Worm (Caenorhabditis elegans): ENCODE data around the gene T01D3.3.

T01D3.3 gene

DNA sequence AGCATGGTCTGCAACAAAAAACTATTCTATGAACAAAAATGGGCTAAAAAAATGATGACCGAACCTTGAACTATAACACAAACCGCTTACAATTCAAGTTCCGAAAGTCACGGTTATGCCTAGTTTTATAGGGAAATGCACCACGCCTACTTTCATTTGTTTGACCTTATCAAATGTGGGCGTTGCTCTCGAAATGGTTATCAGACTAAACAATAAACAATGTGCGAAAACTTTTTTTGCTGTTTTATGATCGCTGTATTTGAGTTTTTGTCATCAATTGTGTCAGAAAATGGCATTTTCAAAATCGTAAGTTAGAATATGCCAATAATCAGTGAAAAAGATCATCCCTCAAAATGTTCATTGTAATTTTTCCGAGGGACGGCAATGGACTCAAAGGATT lies 32.1 kb downstream of the T01D3.3 start, which contains the start of gene F35E12.6:
Gene F35E12.6 (minus strand): TSS at position 101 of the 400 bp plus-strand sequence.
- TF ChIP-seq flt-1 (GFP tag; IDR thresholded peaks at IDR 0.05) (no peak), tra-4 (tag; optimal IDR thresholded peaks at IDR 0.05) (no peak), hmg-4 (GFP tag; optimal IDR thresholded peaks at IDR 0.05) (no peak), tbx-11 (GFP tag; IDR thresholded peaks at IDR 0.05) (no peak), ama-1 (optimal IDR thresholded peaks at IDR 0.05) (no peak), ceh-36 (tag; optimal IDR thresholded peaks at IDR 0.05) (no peak), scrt-1 (GFP tag; IDR thresholded peaks at IDR 0.05) (no peak), F13C5.2 (tag; optimal IDR thresholded peaks at IDR 0.05) (no peak), tbx-37 (GFP tag; conservative IDR thresholded peaks at IDR 0.05) (no peak), hnd-1 (tag; optimal IDR thresholded peaks at IDR 0.05) (no peak), aly-1 (tag; optimal IDR thresholded peaks at IDR 0.05) (no peak), B0310.2 (tag; optimal IDR thresholded peaks at IDR 0.05) (no peak), sea-1 (GFP tag; conservative IDR thresholded peaks at IDR 0.05) (no peak)

ce11 chrV:13738374-13738773 lies 34.3 kb downstream of the T01D3.3 start, which contains the start of gene irg-5:
TSS of gene irg-5 (minus strand) at chrV:13738474.
- no peak for TF ChIP-seq sea-1 (GFP tag; conservative IDR thresholded peaks at IDR 0.05)
- no peak for TF ChIP-seq B0310.2 (tag; optimal IDR thresholded peaks at IDR 0.05)
- TF ChIP-seq hnd-1 (tag; optimal IDR thresholded peaks at IDR 0.05) = no peak
- TF ChIP-seq ets-7 (tag; optimal IDR thresholded peaks at IDR 0.05) = no peak
- no peak for TF ChIP-seq hmg-4 (GFP tag; optimal IDR thresholded peaks at IDR 0.05)
- no peak for TF ChIP-seq ama-1 (optimal IDR thresholded peaks at IDR 0.05)
- TF ChIP-seq F13C5.2 (tag; optimal IDR thresholded peaks at IDR 0.05) = no peak
- TF ChIP-seq tbx-11 (GFP tag; IDR thresholded peaks at IDR 0.05) = no peak
- TF ChIP-seq scrt-1 (GFP tag; IDR thresholded peaks at IDR 0.05) = no peak
- no peak for TF ChIP-seq aly-1 (tag; optimal IDR thresholded peaks at IDR 0.05)
- no peak for TF ChIP-seq flt-1 (GFP tag; IDR thresholded peaks at IDR 0.05)
- TF ChIP-seq hmbx-1 (tag; optimal IDR thresholded peaks at IDR 0.05) = no peak
- TF ChIP-seq ceh-13 (GFP tag; optimal IDR thresholded peaks at IDR 0.05) = no peak
- no peak for TF ChIP-seq tra-4 (tag; optimal IDR thresholded peaks at IDR 0.05)
- no peak for TF ChIP-seq pes-1 (GFP tag; IDR thresholded peaks at IDR 0.05)
- TF ChIP-seq tbx-37 (GFP tag; conservative IDR thresholded peaks at IDR 0.05) = no peak
- TF ChIP-seq ceh-36 (tag; optimal IDR thresholded peaks at IDR 0.05) = no peak

DNA sequence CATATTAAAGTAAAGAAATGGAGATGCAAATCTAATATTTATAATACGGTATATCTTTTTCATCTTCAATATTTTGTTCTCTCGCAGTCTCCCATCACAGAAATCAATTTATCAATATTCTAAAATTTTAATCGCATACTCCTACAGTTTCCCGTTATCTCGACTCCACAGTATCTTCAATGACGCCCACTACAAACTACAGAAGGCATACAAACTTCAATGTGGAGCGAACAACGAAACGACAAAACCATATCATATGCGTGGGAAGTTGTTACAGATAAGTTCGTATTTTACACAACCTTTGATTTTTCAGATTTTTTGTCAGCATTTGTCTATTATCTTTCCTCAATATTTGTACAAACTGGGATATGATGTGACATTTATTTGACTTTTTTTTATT lies 35.8 kb downstream of the T01D3.3 start:
- no peak for TF ChIP-seq B0310.2 (tag; optimal IDR thresholded peaks at IDR 0.05)
- TF ChIP-seq ceh-13 (GFP tag; optimal IDR thresholded peaks at IDR 0.05) = no peak
- no peak for TF ChIP-seq hnd-1 (tag; optimal IDR thresholded peaks at IDR 0.05)
- no peak for TF ChIP-seq flt-1 (GFP tag; IDR thresholded peaks at IDR 0.05)
- no peak for TF ChIP-seq ama-1 (optimal IDR thresholded peaks at IDR 0.05)
- no peak for TF ChIP-seq hmbx-1 (tag; optimal IDR thresholded peaks at IDR 0.05)
- no peak for TF ChIP-seq aly-1 (tag; optimal IDR thresholded peaks at IDR 0.05)
- no peak for TF ChIP-seq hmg-4 (GFP tag; optimal IDR thresholded peaks at IDR 0.05)
- TF ChIP-seq pes-1 (GFP tag; IDR thresholded peaks at IDR 0.05) = no peak
- TF ChIP-seq tra-4 (tag; optimal IDR thresholded peaks at IDR 0.05) = no peak
- no peak for TF ChIP-seq ceh-36 (tag; optimal IDR thresholded peaks at IDR 0.05)
- no peak for TF ChIP-seq F13C5.2 (tag; optimal IDR thresholded peaks at IDR 0.05)
- no peak for TF ChIP-seq tbx-37 (GFP tag; conservative IDR thresholded peaks at IDR 0.05)
- TF ChIP-seq scrt-1 (GFP tag; IDR thresholded peaks at IDR 0.05) = no peak
- no peak for TF ChIP-seq ets-7 (tag; optimal IDR thresholded peaks at IDR 0.05)

DNA sequence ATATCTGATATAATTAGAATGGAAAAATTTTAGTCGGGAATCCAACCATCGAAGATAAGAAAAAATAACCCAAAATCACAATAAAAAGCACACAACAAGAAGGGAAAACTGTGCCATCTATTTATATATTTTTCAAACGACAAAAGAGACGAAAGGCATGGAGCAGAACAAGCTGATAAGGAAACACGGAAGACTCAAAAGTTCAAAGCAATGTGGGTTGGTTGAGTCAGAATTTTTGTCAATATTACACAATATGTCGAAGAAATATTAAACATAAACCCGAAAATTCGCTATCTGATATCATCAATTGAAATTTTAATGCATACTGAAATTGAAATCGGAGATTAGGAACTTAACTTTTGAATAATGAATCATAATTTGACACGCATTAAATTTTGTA lies 40.8 kb downstream of the T01D3.3 start, which contains the start of gene F35E12.9:
Gene F35E12.9 (minus strand): TSS at position 227 of the 400 bp plus-strand sequence.
- TF ChIP-seq scrt-1 (GFP tag; IDR thresholded peaks at IDR 0.05) (no peak), ceh-36 (tag; optimal IDR thresholded peaks at IDR 0.05) (no peak), flt-1 (GFP tag; IDR thresholded peaks at IDR 0.05) (no peak), B0310.2 (tag; optimal IDR thresholded peaks at IDR 0.05) (no peak), ceh-13 (GFP tag; optimal IDR thresholded peaks at IDR 0.05) (no peak), sea-1 (GFP tag; conservative IDR thresholded peaks at IDR 0.05) (no peak), hnd-1 (tag; optimal IDR thresholded peaks at IDR 0.05) (no peak), tbx-37 (GFP tag; conservative IDR thresholded peaks at IDR 0.05) (no peak), ets-7 (tag; optimal IDR thresholded peaks at IDR 0.05) (no peak), F13C5.2 (tag; optimal IDR thresholded peaks at IDR 0.05) (no peak), pes-1 (GFP tag; IDR thresholded peaks at IDR 0.05) (no peak), ama-1 (optimal IDR thresholded peaks at IDR 0.05) (no peak), hmbx-1 (tag; optimal IDR thresholded peaks at IDR 0.05) (no peak), tbx-11 (GFP tag; IDR thresholded peaks at IDR 0.05) (no peak)

DNA sequence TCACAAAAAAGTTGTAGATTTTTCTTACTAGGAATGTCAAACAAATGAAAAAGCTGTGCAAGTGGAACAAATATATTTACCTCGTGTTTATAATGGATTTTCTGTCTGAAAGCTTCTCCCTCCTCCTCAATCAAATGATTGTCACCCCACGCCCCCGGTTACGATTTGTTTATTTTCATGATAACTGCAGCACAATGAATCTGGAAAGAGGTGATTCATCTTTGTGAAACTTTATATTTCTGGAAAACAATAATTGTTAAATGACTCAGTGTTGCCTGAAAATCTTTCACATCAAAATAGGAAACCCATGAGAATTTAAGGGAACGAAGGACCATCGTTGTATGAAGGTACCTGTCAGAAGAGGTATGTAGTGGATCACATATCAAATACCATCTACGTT lies 44.6 kb downstream of the T01D3.3 start, which contains the start of gene F35E12.10:
Gene F35E12.10 (minus strand): TSS at position 101 of the 400 bp plus-strand sequence.
- TF ChIP-seq F13C5.2 (tag; optimal IDR thresholded peaks at IDR 0.05) (no peak), tra-4 (tag; optimal IDR thresholded peaks at IDR 0.05) (no peak), hnd-1 (tag; optimal IDR thresholded peaks at IDR 0.05) (no peak), hmg-4 (GFP tag; optimal IDR thresholded peaks at IDR 0.05) (no peak), ceh-13 (GFP tag; optimal IDR thresholded peaks at IDR 0.05) (no peak), flt-1 (GFP tag; IDR thresholded peaks at IDR 0.05) (no peak), tbx-37 (GFP tag; conservative IDR thresholded peaks at IDR 0.05) (no peak), aly-1 (tag; optimal IDR thresholded peaks at IDR 0.05) (no peak), pes-1 (GFP tag; IDR thresholded peaks at IDR 0.05) (no peak), tbx-11 (GFP tag; IDR thresholded peaks at IDR 0.05) (no peak), sea-1 (GFP tag; conservative IDR thresholded peaks at IDR 0.05) (no peak), ceh-36 (tag; optimal IDR thresholded peaks at IDR 0.05) (no peak), ets-7 (tag; optimal IDR thresholded peaks at IDR 0.05) (no peak), ama-1 (optimal IDR thresholded peaks at IDR 0.05) (no peak), hmbx-1 (tag; optimal IDR thresholded peaks at IDR 0.05) (no peak), B0310.2 (tag; optimal IDR thresholded peaks at IDR 0.05) (no peak)

DNA sequence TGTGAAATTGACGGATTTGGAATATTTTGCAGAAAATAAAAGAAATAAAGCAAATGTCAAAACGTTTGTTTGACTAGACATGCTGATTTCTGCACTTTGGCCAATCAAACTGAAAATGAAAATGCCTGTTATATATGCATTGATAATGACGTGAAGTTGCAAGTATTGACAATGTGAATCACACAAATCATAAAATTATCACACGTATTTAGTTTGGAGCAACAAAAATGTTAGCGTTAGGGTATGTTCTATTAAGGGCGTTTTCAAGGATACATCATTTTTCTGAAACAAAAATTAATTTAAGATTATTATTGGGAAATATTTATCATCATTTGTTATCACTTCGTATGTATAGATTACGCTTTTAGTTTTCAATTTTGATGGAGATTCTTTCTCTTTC lies 47.7 kb downstream of the T01D3.3 start, which contains the start of gene cld-9:
Gene cld-9 (minus strand): TSS at position 81 of the 400 bp plus-strand sequence.
- TF ChIP-seq flt-1 (GFP tag; IDR thresholded peaks at IDR 0.05) = no peak
- TF ChIP-seq tra-4 (tag; optimal IDR thresholded peaks at IDR 0.05) = no peak
- TF ChIP-seq F13C5.2 (tag; optimal IDR thresholded peaks at IDR 0.05) = no peak
- TF ChIP-seq ets-7 (tag; optimal IDR thresholded peaks at IDR 0.05) = no peak
- TF ChIP-seq tbx-11 (GFP tag; IDR thresholded peaks at IDR 0.05) = no peak

ce11 chrV:13753481-13753880 lies 49.4 kb downstream of the T01D3.3 start, which contains the start of gene F20G2.1:
TSS of gene F20G2.1 (minus strand) at chrV:13753581.
- no peak for TF ChIP-seq F13C5.2 (tag; optimal IDR thresholded peaks at IDR 0.05)
- TF ChIP-seq aly-1 (tag; optimal IDR thresholded peaks at IDR 0.05) = no peak
- TF ChIP-seq sea-1 (GFP tag; conservative IDR thresholded peaks at IDR 0.05) = no peak
- TF ChIP-seq tbx-11 (GFP tag; IDR thresholded peaks at IDR 0.05) = no peak
- TF ChIP-seq ama-1 (optimal IDR thresholded peaks at IDR 0.05) = no peak
- no peak for TF ChIP-seq ets-7 (tag; optimal IDR thresholded peaks at IDR 0.05)
- TF ChIP-seq ceh-13 (GFP tag; optimal IDR thresholded peaks at IDR 0.05) = no peak
- TF ChIP-seq tra-4 (tag; optimal IDR thresholded peaks at IDR 0.05) = no peak
- TF ChIP-seq B0310.2 (tag; optimal IDR thresholded peaks at IDR 0.05) = no peak
- no peak for TF ChIP-seq hnd-1 (tag; optimal IDR thresholded peaks at IDR 0.05)
- no peak for TF ChIP-seq flt-1 (GFP tag; IDR thresholded peaks at IDR 0.05)
- no peak for TF ChIP-seq ceh-36 (tag; optimal IDR thresholded peaks at IDR 0.05)
- no peak for TF ChIP-seq pes-1 (GFP tag; IDR thresholded peaks at IDR 0.05)
- TF ChIP-seq hmbx-1 (tag; optimal IDR thresholded peaks at IDR 0.05) = no peak
- TF ChIP-seq tbx-37 (GFP tag; conservative IDR thresholded peaks at IDR 0.05) = no peak
- TF ChIP-seq hmg-4 (GFP tag; optimal IDR thresholded peaks at IDR 0.05) = no peak
- no peak for TF ChIP-seq scrt-1 (GFP tag; IDR thresholded peaks at IDR 0.05)

Measured in whole organism, early embryonic.